Fruit fly (Drosophila melanogaster): ENCODE results near the gene CG2059.

The CG2059 gene

dm6 chrX:7333858-7334800 is 48.0 kb downstream of the CG2059 start:
- no peak for TF ChIP-seq ttk (optimal IDR thresholded peaks at IDR 0.05)
- no peak for TF ChIP-seq Sin3A (optimal IDR thresholded peaks at IDR 0.05)
- TF ChIP-seq h (optimal IDR thresholded peaks at IDR 0.05), result no peak
- no peak for TF ChIP-seq Myc (optimal IDR thresholded peaks at IDR 0.05)
- no peak for TF ChIP-seq psq (optimal IDR thresholded peaks at IDR 0.05)
- TF ChIP-seq insv (optimal IDR thresholded peaks at IDR 0.05), result no peak

- no peak for TF ChIP-seq psq (optimal IDR thresholded peaks at IDR 0.05)
- no peak for TF ChIP-seq Sin3A (optimal IDR thresholded peaks at IDR 0.05)
- no peak for TF ChIP-seq insv (optimal IDR thresholded peaks at IDR 0.05)
- no peak for TF ChIP-seq Myc (optimal IDR thresholded peaks at IDR 0.05)
- TF ChIP-seq h (optimal IDR thresholded peaks at IDR 0.05), result no peak
- no peak for TF ChIP-seq ttk (optimal IDR thresholded peaks at IDR 0.05)
Observed at dm6 chrX:7334801-7335176, 48.6 kb downstream of the CG2059 start.

dm6 chrX:7335524-7335991 is 49.4 kb downstream of the CG2059 start:
- TF ChIP-seq Sin3A (optimal IDR thresholded peaks at IDR 0.05) (no peak), ttk (optimal IDR thresholded peaks at IDR 0.05) (no peak), Myc (optimal IDR thresholded peaks at IDR 0.05) (no peak), h (optimal IDR thresholded peaks at IDR 0.05) (no peak), psq (optimal IDR thresholded peaks at IDR 0.05) (no peak), insv (optimal IDR thresholded peaks at IDR 0.05) (no peak)

dm6 chrX:7336121-7336961 is 50.2 kb downstream of the CG2059 start:
- TF ChIP-seq Myc (optimal IDR thresholded peaks at IDR 0.05) (no peak), h (optimal IDR thresholded peaks at IDR 0.05) (no peak), psq (optimal IDR thresholded peaks at IDR 0.05) (no peak), ttk (optimal IDR thresholded peaks at IDR 0.05) (no peak), Sin3A (optimal IDR thresholded peaks at IDR 0.05) (no peak), insv (optimal IDR thresholded peaks at IDR 0.05) (no peak)

- no peak for TF ChIP-seq insv (optimal IDR thresholded peaks at IDR 0.05)
- no peak for TF ChIP-seq h (optimal IDR thresholded peaks at IDR 0.05)
- TF ChIP-seq ttk (optimal IDR thresholded peaks at IDR 0.05), result no peak
- TF ChIP-seq Myc (optimal IDR thresholded peaks at IDR 0.05), result no peak
- no peak for TF ChIP-seq Sin3A (optimal IDR thresholded peaks at IDR 0.05)
- TF ChIP-seq psq (optimal IDR thresholded peaks at IDR 0.05), result no peak
Observed at dm6 chrX:7336962-7337844, 51.0 kb downstream of the CG2059 start, which contains the start of gene CBP. Gene CBP, plus strand, starts transcription at chrX:7337352.
